Worm (Caenorhabditis elegans) whole organism, L4 larva: ENCODE measurements around the gene elc-1.
A peak's percentile ranks its signal among the peaks of the same experiment; 100 is the strongest.
"Not testable (repeated sequence)": the region's sequence is repeated elsewhere in the genome, so short reads cannot be mapped to it uniquely, and the experiment has no call there.

Experiments
- ama-1 ChIP-seq: fragments of 150-350 bp; optimal IDR thresholded peaks from 2 replicates; lab custom pipeline; 2014; ENCODE audit warnings: inconsistent platforms, mixed read lengths
- attf-4 ChIP-seq: sonication (generic microtip); optimal IDR thresholded peaks from 3 replicates; lab custom pipeline; 2017; ENCODE audit warnings: missing biosample characterization, missing genetic modification characterization
- lsy-2 ChIP-seq, 2 experiments: fragments of 150-350 bp in 1 of 2; sonication (generic microtip) in 1 of 2; optimal IDR thresholded peaks; 2 replicates each; lab custom pipeline; 2014 to 2017; ENCODE audit warnings: missing biosample characterization in 2 of 2, missing genetic modification characterization in 2 of 2
- mxl-2 ChIP-seq: fragments of 200-800 bp; sonication (Bioruptor generic); conservative IDR thresholded peaks from 2 replicates; pipeline ENCODE4 v1.3.6; 2022; ENCODE audit warnings: missing genetic modification reagents, missing genetic modification characterization, missing compliant biosample characterization
- snpc-1.2 ChIP-seq: fragments of 200-800 bp; sonication (Bioruptor generic); IDR thresholded peaks from 2 replicates; pipeline ENCODE4 v1.3.6; 2022; ENCODE audit warnings: missing genetic modification reagents, missing genetic modification characterization, missing compliant biosample characterization
- unc-62 ChIP-seq, 3 experiments: fragments of 150-350 bp in 1 of 3; sonication (generic microtip); optimal IDR thresholded peaks in 2 of 3; peaks in 1 of 3; 1 replicate in 1 of 3; 2 replicates in 2 of 3; lab custom pipeline; 2014 to 2017; ENCODE audit warnings: missing biosample characterization in 3 of 3, missing genetic modification characterization in 3 of 3, missing genetic modification reagents in 3 of 3, missing genotype in 1 of 3

The elc-1 gene

ce11 chrIII:1375491-1375890, 41.5 kb downstream of the elc-1 start, which contains the start of gene Y82E9BR.10:
Y82E9BR.10 (minus strand) TSS chrIII:1375591.
- not testable (repeated sequence) for TF ChIP-seq attf-4 (tag; lab: Kevin White, UChicago); ama-1 (lab: Kevin White, UChicago); snpc-1.2 (GFP tag; lab: Robert Waterston, UW)
- TF ChIP-seq, all 104 proteins: peak for 0; not testable (repeated sequence) for 104

DNA sequence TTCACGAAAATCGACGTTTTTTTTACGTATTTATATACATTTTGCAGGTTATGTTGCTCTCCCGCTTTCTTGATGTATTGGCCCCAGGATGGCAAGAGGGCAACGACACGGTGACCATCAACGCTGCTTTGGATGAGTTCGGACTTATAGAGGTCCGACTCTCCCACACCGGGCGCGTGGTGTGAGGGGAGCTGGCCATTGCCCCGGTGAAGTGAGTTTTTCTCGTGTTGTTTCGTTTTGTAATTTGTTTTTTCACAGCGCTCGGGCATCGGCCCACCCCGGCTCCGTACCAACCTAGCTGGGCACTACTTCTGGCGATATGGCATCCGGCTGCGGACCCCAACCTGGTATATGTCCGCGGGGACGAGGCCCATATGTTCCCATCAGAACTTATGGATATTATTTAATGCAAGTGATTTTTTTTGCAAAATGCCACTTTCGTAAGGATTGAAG, 42.6 kb downstream of the elc-1 start, which contains the start of gene Y82E9BR.20:
Y82E9BR.20 (plus strand) TSS at position 51 of the 453 bp plus-strand sequence.
- TF ChIP-seq lsy-2 (tag; optimal IDR thresholded peaks at IDR 0.05; lab: Kevin White, UChicago) = no peak
- peak in 1 of 2 experiments; percentile 90 for TF ChIP-seq unc-62 (GFP tag; optimal IDR thresholded peaks at IDR 0.05 in 1 of 2; lab: Kevin White, UChicago)
- no peak for TF ChIP-seq unc-62 (tag; optimal IDR thresholded peaks at IDR 0.05; lab: Kevin White, UChicago)
- TF ChIP-seq, all 104 proteins: peak for 1

ce11 chrIII:1372563-1372962, 44.4 kb downstream of the elc-1 start:
- no peak for TF ChIP-seq mxl-2 (GFP tag; lab: Robert Waterston, UW)
